Worm (Caenorhabditis elegans) whole organism, mixed stage, embryonic: ENCODE data around the gene Y51A2D.8.

Experiments
- mep-1 ChIP-seq: fragments of 150-350 bp; optimal IDR thresholded peaks from 2 replicates; lab custom pipeline; 2017; ENCODE audit warnings: missing biosample characterization, missing genetic modification reagents, missing genetic modification characterization, inconsistent platforms
- nhr-28 ChIP-seq: fragments of 150-350 bp; optimal IDR thresholded peaks from 2 replicates; lab custom pipeline; 2014; ENCODE audit warnings: missing biosample characterization, missing genetic modification characterization
- pha-4 ChIP-seq: fragments of 150-350 bp; optimal IDR thresholded peaks from 2 replicates; lab custom pipeline; 2018; ENCODE audit warnings: missing biosample characterization, missing genetic modification reagents, missing genetic modification characterization
- snpc-4 ChIP-seq: fragments of 150-350 bp; optimal IDR thresholded peaks from 2 replicates; lab custom pipeline; 2014; ENCODE audit warnings: missing biosample characterization, missing genetic modification characterization
- unc-62 ChIP-seq: fragments of 150-350 bp; optimal IDR thresholded peaks from 2 replicates; lab custom pipeline; 2014; ENCODE audit warnings: missing biosample characterization, missing genetic modification reagents, missing genetic modification characterization
- ztf-11 ChIP-seq: fragments of 150-350 bp; optimal IDR thresholded peaks from 2 replicates; lab custom pipeline; 2014; ENCODE audit warnings: missing biosample characterization, missing genetic modification characterization

DNA sequence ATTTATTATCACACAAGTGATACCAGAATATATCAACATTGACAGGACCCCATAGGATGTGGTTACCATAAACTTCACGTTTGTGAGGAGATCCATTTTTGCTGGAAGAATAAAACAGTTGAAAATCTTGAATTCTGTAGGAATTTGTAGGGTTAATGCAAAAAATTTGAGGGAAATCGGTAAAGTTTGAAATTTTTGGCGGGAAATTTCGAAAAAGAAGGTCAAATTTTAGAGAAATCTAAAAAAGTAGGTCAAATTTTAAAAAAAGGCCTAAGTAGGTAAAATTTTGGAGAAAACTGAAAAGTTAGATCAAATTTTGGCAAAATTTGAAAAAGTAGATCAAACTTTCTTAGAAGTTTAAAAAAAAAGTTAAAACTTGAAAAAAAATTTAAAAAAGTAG, 11.1 kb upstream of the Y51A2D.8 start, which contains the start of gene srg-34:
- TF ChIP-seq nhr-28 (tag; lab: Kevin White, UChicago): no peak
- no peak for TF ChIP-seq snpc-4 (tag; lab: Kevin White, UChicago)
- no peak for TF ChIP-seq unc-62 (GFP tag; lab: Kevin White, UChicago)
- no peak for TF ChIP-seq mep-1 (tag; lab: Kevin White, UChicago)
- TF ChIP-seq ztf-11 (tag; lab: Kevin White, UChicago): no peak
- TF ChIP-seq pha-4: no peak
